Worm (Caenorhabditis elegans) whole organism, L4 larva: ENCODE results near the gene F59E11.6.

Experiments
- ces-1 ChIP-seq: fragments of 150-350 bp; sonication (generic microtip); optimal IDR thresholded peaks from 4 replicates; lab custom pipeline; 2014; ENCODE audit warnings: missing biosample characterization, missing genetic modification reagents, missing genetic modification characterization
- jun-1 ChIP-seq: fragments of 150-350 bp; optimal IDR thresholded peaks from 2 replicates; lab custom pipeline; 2014; ENCODE audit warnings: missing biosample characterization, missing genetic modification reagents, missing genetic modification characterization
- lin-15B ChIP-seq: fragments of 150-350 bp; sonication (generic microtip); optimal IDR thresholded peaks from 3 replicates; lab custom pipeline; 2014; ENCODE audit warnings: missing biosample characterization, missing genetic modification characterization
- lir-3 ChIP-seq: sonication (generic microtip); optimal IDR thresholded peaks from 2 replicates; lab custom pipeline; 2016; ENCODE audit warnings: mild to moderate bottlenecking, missing genetic modification characterization, missing compliant biosample characterization
- lsy-2 ChIP-seq, 2 experiments: fragments of 150-350 bp in 1 of 2; sonication (generic microtip) in 1 of 2; optimal IDR thresholded peaks; 2 replicates each; lab custom pipeline; 2014 to 2017; ENCODE audit warnings: missing biosample characterization in 2 of 2, missing genetic modification characterization in 2 of 2
- mdl-1 ChIP-seq, 2 experiments: fragments of 150-350 bp in 1 of 2; sonication (generic microtip) in 1 of 2; optimal IDR thresholded peaks; 2 replicates each; lab custom pipeline; 2014 to 2017; ENCODE audit warnings: missing biosample characterization in 2 of 2, missing genetic modification characterization in 2 of 2
- nhr-76 ChIP-seq: fragments of 150-350 bp; optimal IDR thresholded peaks from 2 replicates; lab custom pipeline; 2014; ENCODE audit warnings: missing biosample characterization, missing genetic modification characterization
- snpc-1.2 ChIP-seq: fragments of 200-800 bp; sonication (Bioruptor generic); IDR thresholded peaks from 2 replicates; pipeline ENCODE4 v1.3.6; 2022; ENCODE audit warnings: missing genetic modification reagents, missing genetic modification characterization, missing compliant biosample characterization
- snpc-4 ChIP-seq: fragments of 150-350 bp; optimal IDR thresholded peaks from 2 replicates; lab custom pipeline; 2014; ENCODE audit warnings: missing biosample characterization, missing genetic modification characterization
- zag-1 ChIP-seq: fragments of 150-350 bp; optimal IDR thresholded peaks from 2 replicates; lab custom pipeline; 2014; ENCODE audit warnings: missing biosample characterization, missing genetic modification characterization

ce11 chrV:8984783-8985182 is 6.8 kb upstream of the F59E11.6 start:
- no peak for TF ChIP-seq lin-15B (tag; lab: Kevin White, UChicago)
- TF ChIP-seq snpc-4 (tag; lab: Kevin White, UChicago) = no peak
- no peak for TF ChIP-seq lir-3 (tag; lab: Kevin White, UChicago)
- no peak for TF ChIP-seq jun-1 (tag; lab: Kevin White, UChicago)
- TF ChIP-seq mdl-1 (tag; optimal IDR thresholded peaks at IDR 0.05; lab: Kevin White, UChicago) = no peak
- no peak for TF ChIP-seq ces-1 (GFP tag; lab: Kevin White, UChicago)
- no peak for TF ChIP-seq snpc-1.2 (GFP tag; lab: Robert Waterston, UW)
- no peak for TF ChIP-seq lsy-2 (tag; optimal IDR thresholded peaks at IDR 0.05; lab: Kevin White, UChicago)
- no peak for TF ChIP-seq nhr-76 (tag; lab: Kevin White, UChicago)
- no peak for TF ChIP-seq zag-1 (tag; lab: Kevin White, UChicago)
